Fruit fly (Drosophila melanogaster): Measurements from ENCODE around the gene pasi1.
A peak's percentile ranks its signal among the peaks of the same experiment; 100 is the strongest.

The pasi1 gene

dm6 chr3R:17794335-17795074, 370 bp upstream of the pasi1 start, which contains the start of gene CG43102 (continued):
- TF ChIP-seq Hr39 (optimal IDR thresholded peaks at IDR 0.05) (no peak), H2.0 (GFP tag; IDR thresholded peaks at IDR 0.05) (peak; percentile 60), salm (tag; optimal IDR thresholded peaks at IDR 0.05) (peak; percentile 38), HLH4C (GFP tag; IDR thresholded peaks at IDR 0.05; ENCODE audit: partially characterized antibody) (peak; percentile 59), ara (GFP tag; IDR thresholded peaks at IDR 0.05) (no peak), CG8478 (optimal IDR thresholded peaks at IDR 0.05) (no peak), CG8388 (GFP tag; optimal IDR thresholded peaks at IDR 0.05) (peak; percentile 51), CG9727 (GFP tag; optimal IDR thresholded peaks at IDR 0.05) (peak; percentile 59), tup (GFP tag; optimal IDR thresholded peaks at IDR 0.05) (peak; percentile 28), Rx (GFP tag; IDR thresholded peaks at IDR 0.05) (peak; percentile 10; the same call in 1 of the 2 replicates), ase (GFP tag; IDR thresholded peaks at IDR 0.05) (peak; percentile 29; the same call in 1 of the 3 replicates), ewg (GFP tag; optimal IDR thresholded peaks at IDR 0.05) (no peak), CHES-1-like (GFP tag; optimal IDR thresholded peaks at IDR 0.05) (no peak), fru (optimal IDR thresholded peaks at IDR 0.05) (no peak), Xrp1 (GFP tag; IDR thresholded peaks at IDR 0.05) (peak; percentile 71), grn (GFP tag; optimal IDR thresholded peaks at IDR 0.05) (no peak), CG3281 (GFP tag; optimal IDR thresholded peaks at IDR 0.05) (peak; percentile 66), Stat92E (GFP tag; optimal IDR thresholded peaks at IDR 0.05) (no peak), onecut (GFP tag; IDR thresholded peaks at IDR 0.05) (peak; percentile 57), CG2129 (GFP tag; IDR thresholded peaks at IDR 0.05; ENCODE audit: partially characterized antibody) (peak; percentile 62; the same call in 1 of the 2 replicates), fd102C (GFP tag; optimal IDR thresholded peaks at IDR 0.05) (no peak), CG3163 (GFP tag; optimal IDR thresholded peaks at IDR 0.05) (peak; percentile 11), ssp (GFP tag; IDR thresholded peaks at IDR 0.05) (peak; percentile 56), stwl (tag; optimal IDR thresholded peaks at IDR 0.05) (peak; percentile 46), lmd (GFP tag; IDR thresholded peaks at IDR 0.05) (peak; percentile 58; the same call in 1 of the 2 replicates), vvl (GFP tag; IDR thresholded peaks at IDR 0.05) (peak; percentile 86), CG1529 (GFP tag; optimal IDR thresholded peaks at IDR 0.05) (peak; percentile 46), her (GFP tag; optimal IDR thresholded peaks at IDR 0.05) (peak; percentile 62), CG6272 (GFP tag; IDR thresholded peaks at IDR 0.05) (peak; percentile 29), HLH3B (GFP tag; IDR thresholded peaks at IDR 0.05) (peak; percentile 74), tin (GFP tag; optimal IDR thresholded peaks at IDR 0.05) (peak; percentile 62), dysf (GFP tag; IDR thresholded peaks at IDR 0.05) (peak; percentile 72; the same call in 2 of the 3 replicates), CG17612 (GFP tag; IDR thresholded peaks at IDR 0.05) (0 out of 2 replicates have a peak, but pooled peaks have one; percentile 38), trh (GFP tag; optimal IDR thresholded peaks at IDR 0.05) (peak; percentile 18), Ets65A (GFP tag) (peak; percentile 94), bbx (GFP tag; IDR thresholded peaks at IDR 0.05; ENCODE audit: partially characterized antibody) (peak; percentile 57), CG8359 (GFP tag; optimal IDR thresholded peaks at IDR 0.05; ENCODE audit: borderline replicate concordance) (no peak), sisA (GFP tag; IDR thresholded peaks at IDR 0.05) (peak; percentile 60), tx (GFP tag; optimal IDR thresholded peaks at IDR 0.05) (no peak), CG3726 (GFP tag; IDR thresholded peaks at IDR 0.05) (peak; percentile 43; the same call in 1 of the 3 replicates), HLH54F (GFP tag; optimal IDR thresholded peaks at IDR 0.05) (peak; percentile 15), schlank (tag; optimal IDR thresholded peaks at IDR 0.05) (peak; percentile 30), pb (GFP tag; optimal IDR thresholded peaks at IDR 0.05) (peak; percentile 46), sna (GFP tag; IDR thresholded peaks at IDR 0.05; ENCODE audit: partially characterized antibody) (peak; percentile 86), Spps (tag; optimal IDR thresholded peaks at IDR 0.05) (no peak), CG43689 (GFP tag; IDR thresholded peaks at IDR 0.05) (peak; percentile 47; the same call in 1 of the 2 replicates), CG7963 (GFP tag; IDR thresholded peaks at IDR 0.05; ENCODE audit: partially characterized antibody) (no peak), Scr (GFP tag; IDR thresholded peaks at IDR 0.05; ENCODE audit: partially characterized antibody) (peak; percentile 87), nau (GFP tag; optimal IDR thresholded peaks at IDR 0.05) (no peak), gfzf (GFP tag; optimal IDR thresholded peaks at IDR 0.05) (no peak)

Data from whole organism, embryonic.